Worm (Caenorhabditis elegans) whole organism, L4 larva: ENCODE data around the gene F28F9.2.

Source experiments
- F10B5.3 ChIP-seq: sonication (generic microtip); optimal IDR thresholded peaks from 2 replicates; lab custom pipeline; 2016; ENCODE audit warnings: mild to moderate bottlenecking, missing genetic modification characterization, missing compliant biosample characterization
- daf-8 ChIP-seq: fragments of 200-800 bp; sonication (Bioruptor generic); IDR thresholded peaks from 2 replicates; pipeline ENCODE4 v1.3.6; 2022; ENCODE audit warnings: missing genetic modification characterization, missing compliant biosample characterization
- hmg-1.1 ChIP-seq: fragments of 200-800 bp; sonication (Bioruptor generic); IDR thresholded peaks from 2 replicates; pipeline ENCODE4 v1.3.6; 2022; ENCODE audit warnings: missing genetic modification reagents, missing genetic modification characterization, missing compliant biosample characterization
- jun-1 ChIP-seq: fragments of 150-350 bp; optimal IDR thresholded peaks from 2 replicates; lab custom pipeline; 2014; ENCODE audit warnings: missing biosample characterization, missing genetic modification reagents, missing genetic modification characterization
- lin-13 ChIP-seq: fragments of 150-350 bp; optimal IDR thresholded peaks from 2 replicates; lab custom pipeline; 2014; ENCODE audit warnings: missing biosample characterization, missing genetic modification reagents, missing genetic modification characterization
- nhr-11 ChIP-seq: fragments of 150-350 bp; optimal IDR thresholded peaks from 2 replicates; lab custom pipeline; 2014; ENCODE audit warnings: missing biosample characterization, missing genetic modification characterization
- nhr-237 ChIP-seq: sonication (generic microtip); optimal IDR thresholded peaks from 2 replicates; lab custom pipeline; 2017; ENCODE audit warnings: missing biosample characterization, missing genetic modification characterization
- ztf-11 ChIP-seq: fragments of 150-350 bp; optimal IDR thresholded peaks from 2 replicates; lab custom pipeline; 2014; ENCODE audit warnings: missing biosample characterization, missing genetic modification characterization

ce11 chrIV:3866018-3866417, 26.5 kb downstream of the F28F9.2 start:
- TF ChIP-seq F10B5.3 (tag; lab: Kevin White, UChicago) (no peak), jun-1 (tag; lab: Kevin White, UChicago) (no peak), nhr-237 (tag; lab: Kevin White, UChicago) (no peak), daf-8 (GFP tag; lab: Robert Waterston, UW) (no peak), lin-13 (GFP tag; lab: Kevin White, UChicago) (no peak), nhr-11 (tag; lab: Kevin White, UChicago) (no peak), ztf-11 (tag; lab: Kevin White, UChicago) (no peak), hmg-1.1 (GFP tag; lab: Robert Waterston, UW) (no peak)
